Fruit fly (Drosophila melanogaster): ENCODE data around the gene Myo95E.

Gene Myo95E

DNA sequence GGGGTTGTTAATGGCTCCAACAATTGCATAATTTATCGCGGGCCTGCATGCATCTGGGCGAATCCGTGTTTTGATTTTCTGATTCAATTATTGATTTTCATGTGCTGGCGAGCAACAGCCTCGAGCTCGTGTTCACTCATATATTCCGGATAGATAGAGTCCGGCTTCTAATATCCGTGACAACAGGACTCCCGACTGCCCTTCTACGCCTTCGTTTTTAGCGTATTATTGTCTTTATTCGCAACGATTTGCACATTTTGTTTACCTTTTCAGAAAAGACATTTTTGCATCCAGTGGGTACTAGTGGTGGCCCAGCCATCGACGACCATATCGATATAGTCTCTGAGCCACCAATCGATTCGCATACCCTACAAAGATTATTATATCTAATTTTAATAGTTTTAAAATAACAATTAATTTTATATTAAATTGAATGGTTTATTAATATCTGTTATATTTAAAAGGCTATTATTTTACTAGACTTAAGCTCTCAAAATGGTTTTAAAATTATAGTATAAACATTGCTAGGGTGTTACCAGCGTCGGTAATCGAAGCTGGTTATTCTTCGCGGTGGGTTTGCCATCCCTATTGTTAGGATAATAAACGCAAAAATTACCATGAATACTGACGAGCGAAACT, at the start of gene Myo95E, which contains the start of gene TBC1d7:
Gene Myo95E, minus strand, starts transcription at position 326 of the 639 bp plus-strand sequence.
Gene TBC1d7, plus strand, starts transcription at position 555 of the 639 bp plus-strand sequence.
- TF ChIP-seq CG4318 (GFP tag; optimal IDR thresholded peaks at IDR 0.05) (peak; percentile 80), CG8319 (GFP tag; optimal IDR thresholded peaks at IDR 0.05) (peak; percentile 73), esn (GFP tag; optimal IDR thresholded peaks at IDR 0.05) (peak; percentile 89), Hr38 (GFP tag; optimal IDR thresholded peaks at IDR 0.05) (no peak), OdsH (GFP tag; optimal IDR thresholded peaks at IDR 0.05) (peak; percentile 92), Eip78C (GFP tag) (peak; percentile 94), CG6792 (GFP tag; optimal IDR thresholded peaks at IDR 0.05) (peak; percentile 86), achi (GFP tag; optimal IDR thresholded peaks at IDR 0.05) (peak; percentile 88), CG31627 (GFP tag; optimal IDR thresholded peaks at IDR 0.05) (peak; percentile 76), CG3032 (tag; optimal IDR thresholded peaks at IDR 0.05) (peak; percentile 92), salr (GFP tag; optimal IDR thresholded peaks at IDR 0.05) (peak in 1 of 2 experiments; percentile 80), spab (GFP tag; optimal IDR thresholded peaks at IDR 0.05) (no peak), net (GFP tag; optimal IDR thresholded peaks at IDR 0.05) (peak; percentile 84), Eip75B (GFP tag; optimal IDR thresholded peaks at IDR 0.05) (no peak), Blimp-1 (GFP tag; optimal IDR thresholded peaks at IDR 0.05) (no peak), CG34406 (GFP tag; optimal IDR thresholded peaks at IDR 0.05) (peak; percentile 92), CG32006 (GFP tag; optimal IDR thresholded peaks at IDR 0.05) (peak; percentile 91), CG6854 (GFP tag; optimal IDR thresholded peaks at IDR 0.05) (peak; percentile 39), CG7368 (GFP tag; optimal IDR thresholded peaks at IDR 0.05) (peak; percentile 81), Hr4 (GFP tag; optimal IDR thresholded peaks at IDR 0.05) (peak; percentile 85), CG6808 (GFP tag; optimal IDR thresholded peaks at IDR 0.05) (no peak), CG8119 (GFP tag; IDR thresholded peaks at IDR 0.05) (peak; percentile 92), Ets96B (tag; optimal IDR thresholded peaks at IDR 0.05) (peak; percentile 93), CG11902 (GFP tag; optimal IDR thresholded peaks at IDR 0.05) (peak; percentile 90), svp (GFP tag) (no peak), Eip93F (GFP tag; optimal IDR thresholded peaks at IDR 0.05) (peak; percentile 73), Sox102F (GFP tag; optimal IDR thresholded peaks at IDR 0.05) (no peak), Lpt (GFP tag; optimal IDR thresholded peaks at IDR 0.05) (peak; percentile 82), Smox (GFP tag; optimal IDR thresholded peaks at IDR 0.05) (no peak), Sox14 (GFP tag; optimal IDR thresholded peaks at IDR 0.05) (no peak), fkh (GFP tag; optimal IDR thresholded peaks at IDR 0.05) (no peak), lz (GFP tag; optimal IDR thresholded peaks at IDR 0.05) (peak; percentile 87), topi (GFP tag; optimal IDR thresholded peaks at IDR 0.05) (peak; percentile 87), vri (GFP tag; optimal IDR thresholded peaks at IDR 0.05) (peak; percentile 75), eg (GFP tag; IDR thresholded peaks at IDR 0.05) (peak; percentile 97), CG3919 (GFP tag; optimal IDR thresholded peaks at IDR 0.05) (peak; percentile 90), CG11294 (GFP tag; IDR thresholded peaks at IDR 0.05) (peak; percentile 94), dac (GFP tag; optimal IDR thresholded peaks at IDR 0.05) (peak; percentile 79), pdm3 (GFP tag; optimal IDR thresholded peaks at IDR 0.05) (no peak), cyc (GFP tag; optimal IDR thresholded peaks at IDR 0.05) (peak; percentile 83), CG10631 (GFP tag; optimal IDR thresholded peaks at IDR 0.05) (peak; percentile 92), dsx (GFP tag; optimal IDR thresholded peaks at IDR 0.05; ENCODE audit: poor library complexity, severe bottlenecking) (peak; percentile 92), Sox15 (GFP tag; optimal IDR thresholded peaks at IDR 0.05) (peak; percentile 80), Met (GFP tag; optimal IDR thresholded peaks at IDR 0.05) (no peak), fd85E (GFP tag; optimal IDR thresholded peaks at IDR 0.05) (no peak), ss (GFP tag; optimal IDR thresholded peaks at IDR 0.05) (peak in 1 of 2 experiments; percentile 86), CG6163 (GFP tag; IDR thresholded peaks at IDR 0.05) (peak; percentile 93), CG16779 (tag; optimal IDR thresholded peaks at IDR 0.05) (peak; percentile 74), CG1621 (tag; optimal IDR thresholded peaks at IDR 0.05) (no peak), CG11762 (GFP tag; optimal IDR thresholded peaks at IDR 0.05; ENCODE audit: insufficient read depth) (peak; percentile 75), CG8632 (GFP tag; optimal IDR thresholded peaks at IDR 0.05) (peak; percentile 88)

Data from whole organism, prepupa.